Fruit fly (Drosophila melanogaster) whole organism, pupa: ENCODE data around the gene ssp2.

Experiments
- CG14655 ChIP-seq: fragments of 200-800 bp; sonication (Bioruptor generic); optimal IDR thresholded peaks from 3 replicates; lab custom pipeline; 2017; ENCODE audit warnings: mild to moderate bottlenecking, missing biosample characterization, missing genetic modification reagents, missing genetic modification characterization
- CG32121 ChIP-seq: fragments of 200-800 bp; sonication (Bioruptor generic); IDR thresholded peaks from 2 replicates; pipeline ENCODE4 v1.3.6; 2022; ENCODE audit warnings: missing biosample characterization, missing genetic modification characterization
- CG34367 ChIP-seq: fragments of 200-800 bp; sonication (Bioruptor generic); optimal IDR thresholded peaks from 2 replicates; lab custom pipeline; 2018; ENCODE audit warnings: missing biosample characterization, mild to moderate bottlenecking, missing genetic modification characterization
- CG4496 ChIP-seq: fragments of 200-800 bp; sonication (Bioruptor generic); IDR thresholded peaks from 3 replicates; pipeline ENCODE4 v1.3.6; 2022; ENCODE audit warnings: missing biosample characterization, missing genetic modification characterization
- Snoo ChIP-seq: fragments of 200-800 bp; sonication (Bioruptor generic); optimal IDR thresholded peaks from 3 replicates; lab custom pipeline; 2017; ENCODE audit warnings: missing biosample characterization, mild to moderate bottlenecking, missing genetic modification characterization, inconsistent platforms

- TF ChIP-seq CG14655 (no peak), CG32121 (GFP tag; lab: Robert Waterston, UW) (no peak), CG34367 (tag; lab: Kevin White, UChicago) (no peak), Snoo (no peak), CG4496 (GFP tag; lab: Robert Waterston, UW) (no peak)
Measured at dm6 chr3L:13956667-13957066, 8.3 kb upstream of the ssp2 start.
